Worm (Caenorhabditis elegans) whole organism, mixed stage, embryonic: ENCODE results near the gene srlf-29.

Experiments
- M03D4.4 ChIP-seq: sonication (generic microtip); optimal IDR thresholded peaks from 2 replicates; lab custom pipeline; 2017; ENCODE audit warnings: mild to moderate bottlenecking, missing genetic modification characterization, missing compliant biosample characterization
- bed-3 ChIP-seq: fragments of 200-800 bp; sonication (Bioruptor generic); optimal IDR thresholded peaks from 3 replicates; lab custom pipeline; 2018; ENCODE audit warnings: mild to moderate bottlenecking, missing genetic modification characterization, moderate library complexity, missing compliant biosample characterization
- ceh-39 ChIP-seq: fragments of 150-350 bp; optimal IDR thresholded peaks from 2 replicates; lab custom pipeline; 2014; ENCODE audit warnings: missing biosample characterization, missing genetic modification characterization
- ceh-43 ChIP-seq: fragments of 200-800 bp; sonication (Bioruptor generic); optimal IDR thresholded peaks from 2 replicates; lab custom pipeline; 2018; ENCODE audit warnings: mild to moderate bottlenecking, missing genetic modification characterization, moderate library complexity, missing compliant biosample characterization
- ceh-83 ChIP-seq: fragments of 200-800 bp; sonication (Bioruptor generic); optimal IDR thresholded peaks from 2 replicates; lab custom pipeline; 2018; ENCODE audit warnings: mild to moderate bottlenecking, missing genetic modification characterization, missing compliant biosample characterization
- cnd-1 ChIP-seq: fragments of 200-800 bp; sonication (Bioruptor generic); optimal IDR thresholded peaks from 2 replicates; lab custom pipeline; 2018; ENCODE audit warnings: mild to moderate bottlenecking, missing genetic modification characterization, missing compliant biosample characterization
- drap-1 ChIP-seq: fragments of 200-800 bp; sonication (Bioruptor generic); optimal IDR thresholded peaks from 3 replicates; lab custom pipeline; 2018; ENCODE audit warnings: mild to moderate bottlenecking, missing genetic modification characterization, missing compliant biosample characterization
- elt-1 ChIP-seq: sonication (generic microtip); optimal IDR thresholded peaks from 2 replicates; lab custom pipeline; 2017; ENCODE audit warnings: missing genetic modification characterization, mild to moderate bottlenecking, missing compliant biosample characterization, antibody characterized with exemption, moderate library complexity, borderline replicate concordance; ENCODE audit not compliant: insufficient read depth
- flh-1 ChIP-seq: fragments of 200-800 bp; sonication (Bioruptor generic); optimal IDR thresholded peaks from 2 replicates; lab custom pipeline; 2018; ENCODE audit warnings: mild to moderate bottlenecking, missing genetic modification characterization, moderate library complexity, missing compliant biosample characterization
- ham-2 ChIP-seq: fragments of 200-800 bp; sonication (Bioruptor generic); optimal IDR thresholded peaks from 2 replicates; lab custom pipeline; 2018; ENCODE audit warnings: mild to moderate bottlenecking, missing genetic modification characterization, missing compliant biosample characterization
- lin-13 ChIP-seq: fragments of 150-350 bp; optimal IDR thresholded peaks from 2 replicates; lab custom pipeline; 2014; ENCODE audit warnings: missing biosample characterization, missing genetic modification characterization
- lin-32 ChIP-seq: fragments of 200-800 bp; sonication (Bioruptor generic); optimal IDR thresholded peaks from 2 replicates; lab custom pipeline; 2018; ENCODE audit warnings: mild to moderate bottlenecking, missing genetic modification characterization, missing compliant biosample characterization
- mab-5 ChIP-seq: fragments of 150-350 bp; optimal IDR thresholded peaks from 2 replicates; lab custom pipeline; 2014; ENCODE audit warnings: missing biosample characterization, missing genetic modification characterization
- nhr-12 ChIP-seq: fragments of 150-350 bp; optimal IDR thresholded peaks from 2 replicates; lab custom pipeline; 2014; ENCODE audit warnings: missing biosample characterization, missing genetic modification characterization
- nhr-2 ChIP-seq: fragments of 150-350 bp; optimal IDR thresholded peaks from 2 replicates; lab custom pipeline; 2014; ENCODE audit warnings: missing biosample characterization, missing genetic modification characterization
- nhr-237 ChIP-seq: fragments of 150-350 bp; optimal IDR thresholded peaks from 2 replicates; lab custom pipeline; 2014; ENCODE audit warnings: missing biosample characterization, missing genetic modification characterization
- nhr-28 ChIP-seq: fragments of 150-350 bp; optimal IDR thresholded peaks from 2 replicates; lab custom pipeline; 2014; ENCODE audit warnings: missing biosample characterization, missing genetic modification characterization
- nhr-76 ChIP-seq: sonication (generic microtip); optimal IDR thresholded peaks from 2 replicates; lab custom pipeline; 2017; ENCODE audit warnings: missing biosample characterization, missing genetic modification characterization
- sem-2 ChIP-seq: fragments of 200-800 bp; sonication (Bioruptor generic); optimal IDR thresholded peaks from 2 replicates; lab custom pipeline; 2018; ENCODE audit warnings: mild to moderate bottlenecking, missing genetic modification characterization, missing compliant biosample characterization
- snpc-4 ChIP-seq: fragments of 150-350 bp; optimal IDR thresholded peaks from 2 replicates; lab custom pipeline; 2014; ENCODE audit warnings: missing biosample characterization, missing genetic modification characterization
- sptf-1 ChIP-seq: sonication (generic microtip); optimal IDR thresholded peaks from 2 replicates; lab custom pipeline; 2017; ENCODE audit warnings: mild to moderate bottlenecking, missing genetic modification characterization, moderate library complexity, missing compliant biosample characterization
- tbx-8 ChIP-seq: fragments of 200-800 bp; sonication (Bioruptor generic); optimal IDR thresholded peaks from 2 replicates; lab custom pipeline; 2018; ENCODE audit warnings: mild to moderate bottlenecking, missing genetic modification characterization, moderate library complexity, missing compliant biosample characterization
- unc-120 ChIP-seq: sonication (generic microtip); optimal IDR thresholded peaks from 2 replicates; lab custom pipeline; 2017; ENCODE audit warnings: missing genetic modification characterization, missing compliant biosample characterization; ENCODE audit not compliant: poor library complexity, severe bottlenecking
- unc-39 ChIP-seq: fragments of 150-350 bp; optimal IDR thresholded peaks from 2 replicates; lab custom pipeline; 2014; ENCODE audit warnings: missing biosample characterization, missing genetic modification characterization
- unc-62 ChIP-seq: fragments of 150-350 bp; optimal IDR thresholded peaks from 2 replicates; lab custom pipeline; 2014; ENCODE audit warnings: missing biosample characterization, missing genetic modification reagents, missing genetic modification characterization
- zip-8 ChIP-seq: fragments of 150-350 bp; optimal IDR thresholded peaks from 2 replicates; lab custom pipeline; 2014; ENCODE audit warnings: missing biosample characterization, missing genetic modification characterization
- ztf-11 ChIP-seq: fragments of 150-350 bp; optimal IDR thresholded peaks from 2 replicates; lab custom pipeline; 2014; ENCODE audit warnings: missing biosample characterization, missing genetic modification characterization

Gene srlf-29

DNA sequence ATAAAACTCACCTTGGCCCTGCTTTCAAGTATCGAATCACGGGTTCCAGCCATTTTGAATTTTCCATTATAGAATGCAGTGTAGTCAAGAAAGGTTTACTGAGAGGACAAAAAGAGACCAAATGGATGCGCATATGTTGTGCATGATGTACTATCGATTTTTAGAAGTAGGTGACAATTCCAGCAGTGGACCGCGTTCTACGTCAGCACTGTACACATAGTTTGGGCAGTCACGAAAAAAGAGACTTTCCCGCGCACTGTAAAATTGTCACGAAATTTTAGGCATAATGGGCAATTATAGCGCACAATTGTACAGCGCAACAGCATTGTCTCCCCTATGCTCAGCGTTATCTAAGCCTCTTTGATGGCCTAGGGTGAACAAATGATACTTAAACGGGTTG lies 24.9 kb downstream of the srlf-29 start, which contains the start of gene fbxc-22:
Gene fbxc-22 (minus strand): TSS at position 101 of the 400 bp plus-strand sequence.
- TF ChIP-seq tbx-8: no peak
- TF ChIP-seq ham-2 (GFP tag; lab: Kevin White, UChicago): no peak
- TF ChIP-seq M03D4.4 (tag; lab: Kevin White, UChicago): no peak
- no peak for TF ChIP-seq sptf-1 (tag; lab: Kevin White, UChicago)
- no peak for TF ChIP-seq ceh-43 (GFP tag; lab: Kevin White, UChicago)
- TF ChIP-seq sem-2: no peak
- no peak for TF ChIP-seq nhr-28
- TF ChIP-seq ztf-11 (tag; lab: Kevin White, UChicago): no peak
- no peak for TF ChIP-seq cnd-1 (tag; lab: Kevin White, UChicago)

DNA sequence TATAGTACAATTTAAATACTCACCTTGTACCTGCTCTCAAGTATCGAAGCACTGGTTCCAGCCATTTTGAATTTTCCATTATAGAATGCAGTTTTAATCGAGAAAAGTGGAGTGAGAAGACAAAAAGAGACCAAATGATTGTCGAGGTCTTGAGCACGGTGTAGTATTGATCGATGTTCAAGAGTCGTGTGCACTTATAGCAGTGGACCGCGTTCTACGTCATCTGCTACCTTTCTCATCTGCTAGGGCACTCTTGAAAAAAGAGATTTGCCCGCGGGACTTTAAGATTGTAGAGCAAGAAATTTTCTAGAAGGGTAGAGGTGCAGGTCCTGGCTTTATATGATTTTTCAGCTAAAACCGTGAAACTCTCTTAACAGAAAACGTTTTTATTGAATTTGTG lies 26.7 kb downstream of the srlf-29 start, which contains the start of gene fbxc-21:
Gene fbxc-21 (minus strand): TSS at position 101 of the 400 bp plus-strand sequence.
- TF ChIP-seq snpc-4 (tag; lab: Kevin White, UChicago): no peak
- TF ChIP-seq nhr-76 (tag; lab: Kevin White, UChicago): no peak
- TF ChIP-seq lin-13 (tag; lab: Kevin White, UChicago): no peak
- no peak for TF ChIP-seq unc-120 (tag; lab: Kevin White, UChicago)
- TF ChIP-seq flh-1 (GFP tag; lab: Kevin White, UChicago): no peak
- no peak for TF ChIP-seq ceh-83 (GFP tag; lab: Kevin White, UChicago)
- TF ChIP-seq, all 35 proteins: peak for 0

DNA sequence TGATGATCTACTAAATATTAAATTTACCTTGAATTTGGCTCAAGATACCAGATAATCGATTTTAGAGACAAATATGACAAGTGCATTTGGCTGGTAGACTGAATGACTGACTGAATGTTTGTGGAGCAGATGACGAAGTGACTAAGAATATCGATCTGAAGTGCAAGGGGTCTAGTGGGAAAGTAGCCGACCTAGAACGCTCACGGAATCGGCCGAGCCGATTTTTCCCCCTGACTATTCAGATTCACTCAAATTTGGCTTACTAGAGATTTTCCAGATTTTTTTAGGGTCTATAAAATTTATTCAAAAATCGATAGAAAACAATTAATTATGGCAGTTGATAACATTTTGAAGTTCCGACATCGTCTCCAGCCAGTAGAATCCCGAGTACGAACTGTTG lies 28.4 kb downstream of the srlf-29 start, which contains the start of gene fbxc-26:
Gene fbxc-26 (minus strand): TSS at position 101 of the 400 bp plus-strand sequence.
- TF ChIP-seq nhr-12 (tag; lab: Kevin White, UChicago) (no peak), ham-2 (GFP tag; lab: Kevin White, UChicago) (no peak), ceh-83 (GFP tag; lab: Kevin White, UChicago) (no peak), drap-1 (GFP tag; lab: Kevin White, UChicago) (no peak)

ce11 chrII:1695861-1696260 lies 29.7 kb downstream of the srlf-29 start, which contains the start of gene F58E1.13:
Gene F58E1.13 (minus strand): TSS chrII:1695872.
- no peak for TF ChIP-seq elt-1 (tag; lab: Kevin White, UChicago)
- no peak for TF ChIP-seq ham-2 (GFP tag; lab: Kevin White, UChicago)
- TF ChIP-seq nhr-2 (tag; lab: Kevin White, UChicago): no peak
- no peak for TF ChIP-seq zip-8 (tag; lab: Kevin White, UChicago)
- no peak for TF ChIP-seq nhr-237 (tag; lab: Kevin White, UChicago)
- TF ChIP-seq lin-13 (tag; lab: Kevin White, UChicago): no peak
- no peak for TF ChIP-seq sem-2
- no peak for TF ChIP-seq bed-3 (GFP tag; lab: Kevin White, UChicago)
- no peak for TF ChIP-seq lin-32 (GFP tag; lab: Kevin White, UChicago)
- no peak for TF ChIP-seq sptf-1 (tag; lab: Kevin White, UChicago)
- no peak for TF ChIP-seq ceh-39 (tag; lab: Kevin White, UChicago)
- TF ChIP-seq unc-120 (tag; lab: Kevin White, UChicago): no peak
- TF ChIP-seq snpc-4 (tag; lab: Kevin White, UChicago): no peak
- no peak for TF ChIP-seq unc-39 (tag; lab: Kevin White, UChicago)
- no peak for TF ChIP-seq unc-62 (GFP tag; lab: Kevin White, UChicago)
- TF ChIP-seq, all 35 proteins: peak for 0

DNA sequence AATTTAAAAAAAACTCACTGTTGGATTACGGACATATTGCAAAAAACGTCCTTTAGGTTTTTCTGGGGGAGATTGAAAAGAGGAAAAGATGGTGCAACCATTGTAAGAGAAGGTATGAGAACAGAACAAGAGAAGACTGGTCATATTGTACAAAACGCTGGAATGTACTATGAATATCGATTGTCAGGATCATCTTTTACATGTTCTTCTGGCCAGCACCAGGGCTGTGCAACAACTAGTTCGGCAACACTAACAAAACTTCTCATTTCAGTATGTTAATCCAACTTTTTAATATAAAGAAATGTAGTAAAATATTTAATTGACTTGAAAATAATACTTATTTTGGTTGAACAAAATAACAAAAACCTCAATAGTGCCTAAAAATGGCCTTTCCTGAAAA lies 37.2 kb downstream of the srlf-29 start, which contains the start of gene fbxb-47:
Gene fbxb-47 (minus strand): TSS at position 101 of the 400 bp plus-strand sequence.
- TF ChIP-seq M03D4.4 (tag; lab: Kevin White, UChicago) (no peak), nhr-2 (tag; lab: Kevin White, UChicago) (no peak), elt-1 (tag; lab: Kevin White, UChicago) (no peak), ceh-39 (tag; lab: Kevin White, UChicago) (no peak), zip-8 (tag; lab: Kevin White, UChicago) (no peak), ceh-43 (GFP tag; lab: Kevin White, UChicago) (no peak), lin-13 (tag; lab: Kevin White, UChicago) (no peak), mab-5 (tag; lab: Kevin White, UChicago) (no peak), nhr-12 (tag; lab: Kevin White, UChicago) (no peak), nhr-28 (no peak), nhr-76 (tag; lab: Kevin White, UChicago) (no peak), unc-39 (tag; lab: Kevin White, UChicago) (no peak)
- TF ChIP-seq, all 35 proteins: peak for 0
